Worm (Caenorhabditis elegans): ENCODE measurements around the gene F21D9.2.

Gene F21D9.2

ce11 chrV:19301934-19302333 is 39.7 kb upstream of the F21D9.2 start, which contains the start of gene fbxb-62:
fbxb-62 (minus strand) TSS chrV:19302034.
- no peak for TF ChIP-seq jun-1 (tag; optimal IDR thresholded peaks at IDR 0.05)
- no peak for TF ChIP-seq ztf-11 (tag; optimal IDR thresholded peaks at IDR 0.05)
- no peak for TF ChIP-seq pha-4 (tag; optimal IDR thresholded peaks at IDR 0.05)
- no peak for TF ChIP-seq sea-2 (GFP tag; optimal IDR thresholded peaks at IDR 0.05)
- TF ChIP-seq elt-3 (tag; optimal IDR thresholded peaks at IDR 0.05) = no peak
- TF ChIP-seq lin-15B (tag; optimal IDR thresholded peaks at IDR 0.05) = no peak
- TF ChIP-seq nhr-11 (tag; optimal IDR thresholded peaks at IDR 0.05) = no peak
- no peak for TF ChIP-seq eor-1 (tag; optimal IDR thresholded peaks at IDR 0.05)
- no peak for TF ChIP-seq nhr-76 (tag; optimal IDR thresholded peaks at IDR 0.05)

- TF ChIP-seq hmg-11 (tag; optimal IDR thresholded peaks at IDR 0.05) = no peak
- TF ChIP-seq jun-1 (tag; optimal IDR thresholded peaks at IDR 0.05) = no peak
- TF ChIP-seq ZK546.5 (tag; optimal IDR thresholded peaks at IDR 0.05) = no peak
- no peak for TF ChIP-seq nhr-23 (tag; optimal IDR thresholded peaks at IDR 0.05)
- TF ChIP-seq nfya-1 (tag; optimal IDR thresholded peaks at IDR 0.05; ENCODE audit: insufficient read depth) = no peak
- TF ChIP-seq zag-1 (tag; optimal IDR thresholded peaks at IDR 0.05) = no peak
- TF ChIP-seq ceh-16 (tag; optimal IDR thresholded peaks at IDR 0.05) = no peak
- no peak for TF ChIP-seq ztf-4 (tag; optimal IDR thresholded peaks at IDR 0.05)
- TF ChIP-seq nhr-67 (tag; optimal IDR thresholded peaks at IDR 0.05) = no peak
- no peak for TF ChIP-seq fos-1 (tag; optimal IDR thresholded peaks at IDR 0.05)
- TF ChIP-seq ztf-11 (tag; optimal IDR thresholded peaks at IDR 0.05) = no peak
- no peak for TF ChIP-seq ceh-28 (tag; optimal IDR thresholded peaks at IDR 0.05)
- TF ChIP-seq lin-15B (tag; optimal IDR thresholded peaks at IDR 0.05) = no peak
- TF ChIP-seq mml-1 (tag; optimal IDR thresholded peaks at IDR 0.05) = no peak
- TF ChIP-seq pha-4 (tag; optimal IDR thresholded peaks at IDR 0.05) = no peak
- TF ChIP-seq tbx-2 (tag; optimal IDR thresholded peaks at IDR 0.05) = no peak
These were observed 37.0 kb upstream of the F21D9.2 start, which contains the start of gene F55C9.14 for ce11 chrV:19299262-19299661. F55C9.14 (plus strand) TSS chrV:19299562.

- TF ChIP-seq ZK546.5 (tag; optimal IDR thresholded peaks at IDR 0.05) = no peak
- no peak for TF ChIP-seq ceh-9 (tag; optimal IDR thresholded peaks at IDR 0.05)
- TF ChIP-seq nhr-25 (tag; optimal IDR thresholded peaks at IDR 0.05) = no peak
- TF ChIP-seq nfya-1 (tag; optimal IDR thresholded peaks at IDR 0.05; ENCODE audit: insufficient read depth) = no peak
- TF ChIP-seq ama-1 (optimal IDR thresholded peaks at IDR 0.05) = no peak
- no peak for TF ChIP-seq pqm-1 (tag; optimal IDR thresholded peaks at IDR 0.05)
- no peak for TF ChIP-seq aly-2 (tag; optimal IDR thresholded peaks at IDR 0.05)
- TF ChIP-seq mml-1 (tag; optimal IDR thresholded peaks at IDR 0.05) = no peak
- TF ChIP-seq nhr-43 (tag; optimal IDR thresholded peaks at IDR 0.05; ENCODE audit: poor library complexity, severe bottlenecking) = no peak
- TF ChIP-seq lin-39 (tag; optimal IDR thresholded peaks at IDR 0.05) = no peak
- TF ChIP-seq skn-1 (tag; optimal IDR thresholded peaks at IDR 0.05) = no peak
- no peak for TF ChIP-seq jun-1 (tag; optimal IDR thresholded peaks at IDR 0.05)
- no peak for TF ChIP-seq nhr-237 (tag; optimal IDR thresholded peaks at IDR 0.05)
- TF ChIP-seq unc-62 (GFP tag; optimal IDR thresholded peaks at IDR 0.05) = no peak
- no peak for TF ChIP-seq fos-1 (tag; optimal IDR thresholded peaks at IDR 0.05)
- TF ChIP-seq ceh-16 (tag; optimal IDR thresholded peaks at IDR 0.05) = no peak
These were observed 35.3 kb upstream of the F21D9.2 start, which contains the start of gene fbxb-60 for ce11 chrV:19297510-19297909. fbxb-60 (plus strand) TSS chrV:19297810.

ce11 chrV:19296723-19297122 is 34.5 kb upstream of the F21D9.2 start, which contains the start of gene F55C9.6:
F55C9.6 (minus strand) TSS chrV:19296823.
- TF ChIP-seq mml-1 (tag; optimal IDR thresholded peaks at IDR 0.05) (no peak), sea-2 (GFP tag; optimal IDR thresholded peaks at IDR 0.05) (no peak), ama-1 (optimal IDR thresholded peaks at IDR 0.05) (no peak), snpc-4 (tag; optimal IDR thresholded peaks at IDR 0.05) (no peak), nhr-43 (tag; optimal IDR thresholded peaks at IDR 0.05; ENCODE audit: poor library complexity, severe bottlenecking) (no peak), nhr-11 (tag; optimal IDR thresholded peaks at IDR 0.05) (no peak), ZK546.5 (tag; optimal IDR thresholded peaks at IDR 0.05) (no peak), nhr-23 (tag; optimal IDR thresholded peaks at IDR 0.05) (no peak), fkh-10 (GFP tag; optimal IDR thresholded peaks at IDR 0.05) (no peak), hmg-11 (tag; optimal IDR thresholded peaks at IDR 0.05) (no peak), aly-2 (tag; optimal IDR thresholded peaks at IDR 0.05) (no peak), elt-1 (tag; optimal IDR thresholded peaks at IDR 0.05) (no peak), pqm-1 (tag; optimal IDR thresholded peaks at IDR 0.05) (no peak), nhr-76 (tag; optimal IDR thresholded peaks at IDR 0.05) (no peak), mdl-1 (tag; optimal IDR thresholded peaks at IDR 0.05) (no peak), egl-27 (tag; optimal IDR thresholded peaks at IDR 0.05) (no peak)
